Worm (Caenorhabditis elegans) whole organism, L2 larva: Measurements from ENCODE around the gene fbxl-1.

Source experiments
- ceh-82 ChIP-seq: fragments of 150-350 bp; optimal IDR thresholded peaks from 2 replicates; lab custom pipeline; 2014; ENCODE audit warnings: missing biosample characterization, missing genetic modification characterization
- egl-27 ChIP-seq: sonication (generic microtip); optimal IDR thresholded peaks from 3 replicates; lab custom pipeline; 2017; ENCODE audit warnings: missing biosample characterization, missing genetic modification reagents, missing genetic modification characterization
- elt-3 ChIP-seq: sonication (generic microtip); optimal IDR thresholded peaks from 2 replicates; lab custom pipeline; 2017; ENCODE audit warnings: missing biosample characterization, missing genetic modification characterization
- lin-13 ChIP-seq: fragments of 150-350 bp; optimal IDR thresholded peaks from 2 replicates; lab custom pipeline; 2014; ENCODE audit warnings: missing biosample characterization, missing genetic modification reagents, missing genetic modification characterization
- mdl-1 ChIP-seq, 2 experiments: fragments of 150-350 bp in 1 of 2; sonication (generic microtip) in 1 of 2; optimal IDR thresholded peaks; 2 replicates each; lab custom pipeline; 2017; ENCODE audit warnings: missing biosample characterization in 2 of 2, missing genetic modification characterization in 2 of 2
- nhr-10 ChIP-seq: sonication (generic microtip); optimal IDR thresholded peaks from 2 replicates; lab custom pipeline; 2017; ENCODE audit warnings: missing biosample characterization, missing genetic modification characterization
- nhr-11 ChIP-seq: fragments of 150-350 bp; optimal IDR thresholded peaks from 2 replicates; lab custom pipeline; 2014; ENCODE audit warnings: missing biosample characterization, missing genetic modification characterization
- nhr-23 ChIP-seq: fragments of 150-350 bp; optimal IDR thresholded peaks from 2 replicates; lab custom pipeline; 2014; ENCODE audit warnings: missing biosample characterization, missing genetic modification reagents, missing genetic modification characterization
- nhr-25 ChIP-seq: fragments of 150-350 bp; sonication (generic microtip); optimal IDR thresholded peaks from 3 replicates; lab custom pipeline; 2014; ENCODE audit warnings: missing biosample characterization, missing genetic modification characterization
- nhr-6 ChIP-seq: fragments of 150-350 bp; optimal IDR thresholded peaks from 2 replicates; lab custom pipeline; 2014; ENCODE audit warnings: missing biosample characterization, missing genetic modification characterization
- nhr-77 ChIP-seq: fragments of 150-350 bp; optimal IDR thresholded peaks from 2 replicates; lab custom pipeline; 2014; ENCODE audit warnings: missing biosample characterization, missing genetic modification characterization
- skn-1 ChIP-seq: sonication (generic microtip); optimal IDR thresholded peaks from 2 replicates; lab custom pipeline; 2017; ENCODE audit warnings: missing biosample characterization, missing genetic modification characterization
- unc-39 ChIP-seq: fragments of 150-350 bp; optimal IDR thresholded peaks from 2 replicates; lab custom pipeline; 2014; ENCODE audit warnings: missing biosample characterization, missing genetic modification characterization
- unc-62 ChIP-seq: fragments of 150-350 bp; optimal IDR thresholded peaks from 2 replicates; lab custom pipeline; 2014; ENCODE audit warnings: missing biosample characterization, missing genetic modification reagents, missing genetic modification characterization

- TF ChIP-seq nhr-25 (tag; lab: Kevin White, UChicago) (no peak), nhr-11 (tag; lab: Kevin White, UChicago) (no peak), unc-62 (GFP tag; lab: Kevin White, UChicago) (no peak), lin-13 (no peak), skn-1 (tag; lab: Kevin White, UChicago) (no peak), egl-27 (tag; lab: Kevin White, UChicago) (no peak), mdl-1 (tag; optimal IDR thresholded peaks at IDR 0.05; lab: Kevin White, UChicago) (no peak), nhr-77 (tag; lab: Kevin White, UChicago) (no peak), unc-39 (no peak), nhr-23 (tag; lab: Kevin White, UChicago) (no peak), nhr-6 (tag; lab: Kevin White, UChicago) (no peak), elt-3 (tag; lab: Kevin White, UChicago) (no peak), nhr-10 (tag; lab: Kevin White, UChicago) (no peak), ceh-82 (tag; lab: Kevin White, UChicago) (no peak)
Observed at ce11 chrIII:8279567-8279966, 51.9 kb downstream of the fbxl-1 start.
